Worm (Caenorhabditis elegans) whole organism, late embryonic: ENCODE measurements around the gene nhl-2.

Experiments
- Y22D7AL.16 ChIP-seq: sonication (generic microtip); optimal IDR thresholded peaks from 2 replicates; lab custom pipeline; 2016; ENCODE audit warnings: missing genetic modification characterization, missing compliant biosample characterization
- ceh-22 ChIP-seq: sonication (generic microtip); optimal IDR thresholded peaks from 2 replicates; lab custom pipeline; 2017; ENCODE audit warnings: missing biosample characterization, missing genetic modification characterization
- ceh-31 ChIP-seq: sonication (generic microtip); optimal IDR thresholded peaks from 2 replicates; lab custom pipeline; 2016; ENCODE audit warnings: missing genetic modification characterization, missing compliant biosample characterization
- ceh-48 ChIP-seq: sonication (generic microtip); optimal IDR thresholded peaks from 2 replicates; lab custom pipeline; 2016; ENCODE audit warnings: missing genetic modification characterization, inconsistent platforms, missing compliant biosample characterization
- ets-4 ChIP-seq: sonication (generic microtip); optimal IDR thresholded peaks from 2 replicates; lab custom pipeline; 2016; ENCODE audit warnings: missing genetic modification characterization, missing compliant biosample characterization
- madf-2 ChIP-seq: sonication (generic microtip); optimal IDR thresholded peaks from 2 replicates; lab custom pipeline; 2017; ENCODE audit warnings: missing genetic modification characterization, missing compliant biosample characterization
- unc-42 ChIP-seq: sonication (generic microtip); optimal IDR thresholded peaks from 2 replicates; lab custom pipeline; 2016; ENCODE audit warnings: missing genotype, missing genetic modification characterization, missing compliant biosample characterization

- TF ChIP-seq ceh-48 (tag; lab: Kevin White, UChicago) (no peak), ceh-31 (tag; lab: Kevin White, UChicago) (no peak), Y22D7AL.16 (tag; lab: Kevin White, UChicago) (no peak), ceh-22 (tag; lab: Kevin White, UChicago) (no peak), madf-2 (tag; lab: Kevin White, UChicago) (no peak), unc-42 (no peak), ets-4 (no peak)
Measured at ce11 chrIII:4850139-4850538, 48.7 kb downstream of the nhl-2 start, which contains the start of gene F26A1.1.
